Fruit fly (Drosophila melanogaster) whole organism, embryonic: Measurements from ENCODE around the gene CG34251.

Source experiments
- ATbp ChIP-seq: fragments of 200-800 bp; sonication (Bioruptor generic); optimal IDR thresholded peaks from 2 replicates; lab custom pipeline; 2017; ENCODE audit warnings: missing biosample characterization, mild to moderate bottlenecking, missing genetic modification characterization, missing genetic modification reagents
- B-H2 ChIP-seq: fragments of 200-800 bp; sonication (Bioruptor generic); optimal IDR thresholded peaks from 2 replicates; lab custom pipeline; 2018; ENCODE audit warnings: missing biosample characterization, mild to moderate bottlenecking, missing genetic modification characterization
- CG16779 ChIP-seq: fragments of 200-800 bp; sonication (Bioruptor generic); IDR thresholded peaks from 2 replicates; pipeline ENCODE4 v1.3.6; 2022; ENCODE audit warnings: missing biosample characterization, missing genetic modification characterization
- CG17328 ChIP-seq: fragments of 200-800 bp; sonication (Bioruptor generic); IDR thresholded peaks from 2 replicates; pipeline ENCODE4 v1.3.6; 2022; ENCODE audit warnings: missing biosample characterization, missing genetic modification characterization
- CG18262 ChIP-seq: fragments of 200-800 bp; optimal IDR thresholded peaks from 3 replicates; lab custom pipeline; 2019; ENCODE audit warnings: missing biosample characterization, mild to moderate bottlenecking, missing genetic modification characterization, moderate library complexity
- CG18599 ChIP-seq: fragments of 200-800 bp; sonication (Bioruptor generic); optimal IDR thresholded peaks from 3 replicates; lab custom pipeline; 2017; ENCODE audit warnings: missing biosample characterization, missing genetic modification characterization, mild to moderate bottlenecking, moderate library complexity, missing genetic modification reagents
- CG2202 ChIP-seq: fragments of 200-800 bp; sonication (Bioruptor generic); optimal IDR thresholded peaks from 2 replicates; lab custom pipeline; 2018; ENCODE audit warnings: missing biosample characterization, mild to moderate bottlenecking, missing genetic modification characterization
- CG3281 ChIP-seq: fragments of 200-800 bp; sonication (Bioruptor generic); optimal IDR thresholded peaks from 3 replicates; lab custom pipeline; 2017; ENCODE audit warnings: missing biosample characterization, mild to moderate bottlenecking, missing genetic modification characterization
- CG7786 ChIP-seq: fragments of 200-800 bp; sonication (Bioruptor generic); optimal IDR thresholded peaks from 2 replicates; lab custom pipeline; 2016; ENCODE audit warnings: missing biosample characterization, missing genetic modification characterization
- CG7987 ChIP-seq: fragments of 200-800 bp; sonication (Bioruptor generic); optimal IDR thresholded peaks from 2 replicates; lab custom pipeline; 2018; ENCODE audit warnings: missing biosample characterization, mild to moderate bottlenecking, missing genetic modification characterization, moderate library complexity
- CG8924 ChIP-seq: fragments of 200-800 bp; optimal IDR thresholded peaks from 3 replicates; lab custom pipeline; 2019; ENCODE audit warnings: missing biosample characterization, mild to moderate bottlenecking, missing genetic modification characterization, moderate library complexity
- D ChIP-seq, 2 experiments: fragments of 200-800 bp in 1 of 2; fragments of >200 bp in 1 of 2; sonication (Bioruptor generic) in 1 of 2; optimal IDR thresholded peaks; 2 replicates in 1 of 2; 3 replicates in 1 of 2; lab custom pipeline; 2017; ENCODE audit warnings: mild to moderate bottlenecking in 1 of 2, missing biosample characterization in 1 of 2, missing genetic modification characterization in 1 of 2, missing genetic modification reagents in 1 of 2
- D19B ChIP-seq: fragments of 200-800 bp; sonication (Bioruptor generic); optimal IDR thresholded peaks from 2 replicates; lab custom pipeline; 2017; ENCODE audit warnings: missing biosample characterization, mild to moderate bottlenecking, missing genetic modification characterization
- H15 ChIP-seq: fragments of 200-800 bp; sonication (Bioruptor generic); IDR thresholded peaks from 3 replicates; pipeline ENCODE4 v1.3.6; 2022; ENCODE audit warnings: missing biosample characterization, missing genetic modification characterization
- Hand ChIP-seq: fragments of 200-800 bp; sonication (Bioruptor generic); optimal IDR thresholded peaks from 2 replicates; lab custom pipeline; 2017; ENCODE audit warnings: mild to moderate bottlenecking, missing biosample characterization, missing genetic modification reagents, missing genetic modification characterization
- Lim3 ChIP-seq: fragments of 200-800 bp; sonication (Bioruptor generic); IDR thresholded peaks from 2 replicates; pipeline ENCODE4 v1.3.6; 2022; ENCODE audit warnings: missing biosample characterization, missing genetic modification characterization
- NK7.1 ChIP-seq: fragments of 200-800 bp; sonication (Bioruptor generic); optimal IDR thresholded peaks from 3 replicates; lab custom pipeline; 2016; ENCODE audit warnings: missing biosample characterization, missing genetic modification characterization
- NfI ChIP-seq: fragments of 200-800 bp; sonication (Bioruptor generic); optimal IDR thresholded peaks from 3 replicates; lab custom pipeline; 2018; ENCODE audit warnings: missing biosample characterization, mild to moderate bottlenecking, missing genetic modification characterization, moderate library complexity
- Ptx1 ChIP-seq: fragments of 200-800 bp; sonication (Bioruptor generic); IDR thresholded peaks from 2 replicates; pipeline ENCODE4 v1.3.6; 2022; ENCODE audit warnings: missing biosample characterization, missing genetic modification characterization
- Sox100B ChIP-seq: fragments of 200-800 bp; sonication (Bioruptor generic); optimal IDR thresholded peaks from 3 replicates; lab custom pipeline; 2018; ENCODE audit warnings: missing biosample characterization, mild to moderate bottlenecking, missing genetic modification characterization
- Sox102F ChIP-seq: fragments of 200-800 bp; sonication (Bioruptor generic); optimal IDR thresholded peaks from 2 replicates; lab custom pipeline; 2018; ENCODE audit warnings: missing biosample characterization, mild to moderate bottlenecking, missing genetic modification characterization, moderate library complexity
- Spps ChIP-seq: fragments of 200-800 bp; sonication (Bioruptor generic); optimal IDR thresholded peaks from 2 replicates; lab custom pipeline; 2018; ENCODE audit warnings: missing biosample characterization, mild to moderate bottlenecking, missing genetic modification characterization
- Ssrp ChIP-seq: fragments of 200-800 bp; sonication (Bioruptor generic); optimal IDR thresholded peaks from 2 replicates; lab custom pipeline; 2018; ENCODE audit warnings: missing biosample characterization, mild to moderate bottlenecking, missing genetic modification characterization, moderate library complexity
- Usf ChIP-seq: fragments of 200-800 bp; sonication (Bioruptor generic); optimal IDR thresholded peaks from 2 replicates; lab custom pipeline; 2017; ENCODE audit warnings: missing genotype, missing biosample characterization, missing genetic modification characterization
- Xrp1 ChIP-seq: fragments of 200-800 bp; sonication (Bioruptor generic); IDR thresholded peaks from 2 replicates; pipeline ENCODE4 v1.3.6; 2022; ENCODE audit warnings: missing biosample characterization, missing genetic modification characterization
- bigmax ChIP-seq: fragments of 200-800 bp; sonication (Bioruptor generic); optimal IDR thresholded peaks from 2 replicates; lab custom pipeline; 2018; ENCODE audit warnings: missing biosample characterization, mild to moderate bottlenecking, missing genetic modification characterization
- bsh ChIP-seq, 2 experiments: fragments of 200-800 bp; sonication (Bioruptor generic); optimal IDR thresholded peaks; 2 replicates each; lab custom pipeline; 2017 to 2018; ENCODE audit warnings: mild to moderate bottlenecking in 2 of 2, missing biosample characterization in 2 of 2, missing genetic modification characterization in 2 of 2, moderate library complexity in 1 of 2
- chm ChIP-seq: fragments of 200-800 bp; sonication (Bioruptor generic); IDR thresholded peaks from 2 replicates; pipeline ENCODE4 v1.3.6; 2022; ENCODE audit warnings: missing biosample characterization, missing genetic modification characterization
- crc ChIP-seq: fragments of 200-800 bp; sonication (Bioruptor generic); optimal IDR thresholded peaks from 2 replicates; lab custom pipeline; 2016; ENCODE audit warnings: missing biosample characterization, missing genetic modification characterization
- dpn ChIP-seq, 2 experiments: fragments of 200-800 bp; sonication (Bioruptor generic); optimal IDR thresholded peaks; 3 replicates each; lab custom pipeline; 2016; ENCODE audit warnings: missing biosample characterization in 2 of 2, missing genetic modification characterization in 2 of 2
- dysf ChIP-seq: fragments of 200-800 bp; sonication (Bioruptor generic); IDR thresholded peaks from 3 replicates; pipeline ENCODE4 v1.3.6; 2022; ENCODE audit warnings: missing biosample characterization, missing genetic modification characterization
- ems ChIP-seq: fragments of 200-800 bp; sonication (Bioruptor generic); optimal IDR thresholded peaks from 3 replicates; lab custom pipeline; 2016; ENCODE audit warnings: missing biosample characterization, missing genetic modification characterization
- fd3F ChIP-seq: fragments of 200-800 bp; sonication (Bioruptor generic); optimal IDR thresholded peaks from 2 replicates; lab custom pipeline; 2018; ENCODE audit warnings: missing biosample characterization, mild to moderate bottlenecking, missing genetic modification characterization, moderate library complexity
- gcm ChIP-seq: fragments of 200-800 bp; sonication (Bioruptor generic); optimal IDR thresholded peaks from 2 replicates; lab custom pipeline; 2019; ENCODE audit warnings: missing biosample characterization, mild to moderate bottlenecking, missing genetic modification characterization, moderate library complexity
- gsb-n ChIP-seq: fragments of 200-800 bp; sonication (Bioruptor generic); optimal IDR thresholded peaks from 3 replicates; lab custom pipeline; 2018; ENCODE audit warnings: missing biosample characterization, mild to moderate bottlenecking, missing genetic modification characterization
- hkb ChIP-seq, 2 experiments: fragments of 200-800 bp in 1 of 2; fragments of >200 bp in 1 of 2; sonication (Bioruptor generic) in 1 of 2; IDR thresholded peaks in 1 of 2; optimal IDR thresholded peaks in 1 of 2; 2 replicates each; pipeline versions ENCODE4 v1.3.6 to Lab custom; 2017 to 2022; ENCODE audit warnings: missing biosample characterization in 1 of 2, missing genetic modification characterization in 1 of 2
- ind ChIP-seq: fragments of 200-800 bp; sonication (Bioruptor generic); optimal IDR thresholded peaks from 3 replicates; lab custom pipeline; 2016; ENCODE audit warnings: missing biosample characterization, missing genetic modification characterization
- klu ChIP-seq: fragments of 200-800 bp; sonication (Bioruptor generic); IDR thresholded peaks from 2 replicates; pipeline ENCODE4 v1.3.6; 2022; ENCODE audit warnings: missing biosample characterization, missing genetic modification characterization
- lbe ChIP-seq: fragments of 200-800 bp; sonication (Bioruptor generic); optimal IDR thresholded peaks from 2 replicates; lab custom pipeline; 2016; ENCODE audit warnings: missing biosample characterization, mild to moderate bottlenecking, missing genetic modification characterization
- pum ChIP-seq: fragments of 200-800 bp; sonication (Bioruptor generic); optimal IDR thresholded peaks from 2 replicates; lab custom pipeline; 2016; ENCODE audit warnings: missing biosample characterization, missing genetic modification characterization
- row ChIP-seq: fragments of 200-800 bp; sonication (Bioruptor generic); IDR thresholded peaks from 3 replicates; pipeline ENCODE4 v1.3.6; 2022; ENCODE audit warnings: missing biosample characterization, missing genetic modification characterization
- scrt ChIP-seq: fragments of 200-800 bp; sonication (Bioruptor generic); optimal IDR thresholded peaks from 2 replicates; lab custom pipeline; 2018; ENCODE audit warnings: missing biosample characterization, mild to moderate bottlenecking, missing genetic modification characterization, moderate library complexity
- sima ChIP-seq: fragments of 200-800 bp; sonication (Bioruptor generic); optimal IDR thresholded peaks from 2 replicates; lab custom pipeline; 2016; ENCODE audit warnings: missing biosample characterization, missing genetic modification characterization
- stc ChIP-seq: fragments of 200-800 bp; sonication (Bioruptor generic); IDR thresholded peaks from 2 replicates; pipeline ENCODE4 v1.3.6; 2022; ENCODE audit warnings: missing biosample characterization, missing genetic modification characterization
- sug ChIP-seq: fragments of 200-800 bp; optimal IDR thresholded peaks from 2 replicates; lab custom pipeline; 2019; ENCODE audit warnings: missing biosample characterization, mild to moderate bottlenecking, missing genetic modification characterization, moderate library complexity
- tin ChIP-seq: fragments of 200-800 bp; sonication (Bioruptor generic); optimal IDR thresholded peaks from 3 replicates; lab custom pipeline; 2016; ENCODE audit warnings: missing biosample characterization, missing genetic modification characterization
- unpg ChIP-seq: fragments of 200-800 bp; sonication (Bioruptor generic); optimal IDR thresholded peaks from 3 replicates; lab custom pipeline; 2018; ENCODE audit warnings: missing biosample characterization, mild to moderate bottlenecking, missing genetic modification characterization, moderate library complexity
- usp ChIP-seq: fragments of >200 bp; optimal IDR thresholded peaks from 2 replicates; lab custom pipeline; 2017; ENCODE audit warnings: missing biosample characterization, missing genetic modification characterization

Gene CG34251

dm6 chr3L:17657728-17658379 is 13.6 kb upstream of the CG34251 start (continued):
- TF ChIP-seq bigmax (GFP tag; lab: Kevin White, UChicago) = no peak
- peak; percentile 19 for TF ChIP-seq ATbp
- TF ChIP-seq scrt = no peak
- TF ChIP-seq CG8924 (tag; lab: Kevin White, UChicago) = peak; percentile 46
- no peak for TF ChIP-seq sima
- TF ChIP-seq NfI (GFP tag; lab: Kevin White, UChicago) = peak; percentile 16
- peak; percentile 44; the same call in 2 of the 3 replicates for TF ChIP-seq dysf
- TF ChIP-seq gsb-n = peak; percentile 13
- TF ChIP-seq B-H2 (GFP tag; lab: Kevin White, UChicago) = no peak
- no peak for TF ChIP-seq CG7786 (GFP tag; lab: Kevin White, UChicago)
- no peak; the same call in 1 of the 2 replicates for TF ChIP-seq chm (GFP tag; lab: Robert Waterston, UW)
- peak; percentile 9 for TF ChIP-seq Usf
- no peak for TF ChIP-seq pum (GFP tag; lab: Kevin White, UChicago)
- peak; percentile 95 for TF ChIP-seq sug (tag; lab: Kevin White, UChicago)
- TF ChIP-seq row (GFP tag; lab: Robert Waterston, UW) = peak; percentile 64
- TF ChIP-seq unpg (GFP tag; lab: Kevin White, UChicago) = peak; percentile 60
- TF ChIP-seq crc (GFP tag; lab: Kevin White, UChicago) = peak; percentile 8
- peak; percentile 15 for TF ChIP-seq Spps (tag; lab: Kevin White, UChicago)
- TF ChIP-seq CG18599 = no peak
- no peak for TF ChIP-seq H15 (GFP tag; lab: Robert Waterston, UW)
- TF ChIP-seq CG17328 (GFP tag; lab: Robert Waterston, UW) = peak; percentile 13; the same call in 1 of the 2 replicates
- no peak for TF ChIP-seq CG7987 (GFP tag; lab: Kevin White, UChicago)
- no peak for TF ChIP-seq NK7.1 (GFP tag; lab: Kevin White, UChicago)
- TF ChIP-seq fd3F (GFP tag; lab: Kevin White, UChicago) = peak; percentile 14
- peak; percentile 52 for TF ChIP-seq CG18262 (tag; lab: Kevin White, UChicago)
- 0 out of 2 replicates have a peak, but pooled peaks have one; percentile 40 for TF ChIP-seq Xrp1 (GFP tag; lab: Robert Waterston, UW)
- peak; percentile 22 for TF ChIP-seq CG2202 (tag; lab: Kevin White, UChicago)
- TF ChIP-seq klu (GFP tag; lab: Robert Waterston, UW) = no peak
- TF ChIP-seq D19B (GFP tag; lab: Kevin White, UChicago) = peak; percentile 24
- TF ChIP-seq Lim3 (GFP tag; lab: Robert Waterston, UW) = no peak
- no peak for TF ChIP-seq D (optimal IDR thresholded peaks at IDR 0.05; lab: Kevin White, UChicago)
- peak; percentile 25 for TF ChIP-seq D (GFP tag; optimal IDR thresholded peaks at IDR 0.05; lab: Kevin White, UChicago)
- TF ChIP-seq usp = no peak
- TF ChIP-seq Hand (GFP tag; lab: Kevin White, UChicago) = peak; percentile 38
- 0 out of 2 replicates have a peak, but pooled peaks have one; percentile 18 for TF ChIP-seq Ptx1
- TF ChIP-seq dpn (GFP tag; optimal IDR thresholded peaks at IDR 0.05; lab: Kevin White, UChicago) = peak in 1 of 2 experiments; percentile 36
- peak; percentile 36 for TF ChIP-seq ind
- TF ChIP-seq CG3281 (GFP tag; lab: Kevin White, UChicago) = peak; percentile 65
- no peak for TF ChIP-seq Sox100B
- peak; percentile 2 for TF ChIP-seq tin (GFP tag; lab: Kevin White, UChicago)
- peak; percentile 44 for TF ChIP-seq Ssrp (tag; lab: Kevin White, UChicago)
- TF ChIP-seq gcm (GFP tag; lab: Kevin White, UChicago) = peak; percentile 32
- TF ChIP-seq lbe (GFP tag; lab: Kevin White, UChicago) = peak; percentile 37
- TF ChIP-seq CG16779 (GFP tag; lab: Robert Waterston, UW) = no peak
- peak; percentile 27 for TF ChIP-seq ems (GFP tag; lab: Kevin White, UChicago)
- peak; percentile 43; the same call in 1 of the 2 replicates for TF ChIP-seq stc
- TF ChIP-seq bsh (GFP tag; optimal IDR thresholded peaks at IDR 0.05; lab: Kevin White, UChicago) = peak; percentile 61 to 64
- peak; percentile 61 for TF ChIP-seq Sox102F
- TF ChIP-seq hkb (optimal IDR thresholded peaks at IDR 0.05; lab: Kevin White, UChicago) = no peak
- TF ChIP-seq hkb (GFP tag; IDR thresholded peaks at IDR 0.05; lab: Robert Waterston, UW) = peak; percentile 44
